Worm (Caenorhabditis elegans): ENCODE data around the gene nhr-106.

- no peak for TF ChIP-seq elt-3 (tag; optimal IDR thresholded peaks at IDR 0.05)
- TF ChIP-seq nhr-12 (tag; optimal IDR thresholded peaks at IDR 0.05) = no peak
- no peak for TF ChIP-seq egl-13 (tag; optimal IDR thresholded peaks at IDR 0.05)
- no peak for TF ChIP-seq fkh-10 (GFP tag; optimal IDR thresholded peaks at IDR 0.05)
- TF ChIP-seq nhr-76 (tag; optimal IDR thresholded peaks at IDR 0.05) = no peak
- TF ChIP-seq ztf-4 (tag; optimal IDR thresholded peaks at IDR 0.05) = no peak
- TF ChIP-seq nhr-20 (tag; optimal IDR thresholded peaks at IDR 0.05) = no peak
- no peak for TF ChIP-seq unc-62 (GFP tag; optimal IDR thresholded peaks at IDR 0.05)
- TF ChIP-seq zag-1 (tag; optimal IDR thresholded peaks at IDR 0.05) = no peak
Measured at ce11 chrV:482860-483259, 6.6 kb upstream of the nhr-106 start.

All from whole organism, L1 larva.